Fruit fly (Drosophila melanogaster): ENCODE results near the gene Yp3.
A peak's percentile ranks its signal among the peaks of the same experiment; 100 is the strongest.

Yp3 gene

DNA sequence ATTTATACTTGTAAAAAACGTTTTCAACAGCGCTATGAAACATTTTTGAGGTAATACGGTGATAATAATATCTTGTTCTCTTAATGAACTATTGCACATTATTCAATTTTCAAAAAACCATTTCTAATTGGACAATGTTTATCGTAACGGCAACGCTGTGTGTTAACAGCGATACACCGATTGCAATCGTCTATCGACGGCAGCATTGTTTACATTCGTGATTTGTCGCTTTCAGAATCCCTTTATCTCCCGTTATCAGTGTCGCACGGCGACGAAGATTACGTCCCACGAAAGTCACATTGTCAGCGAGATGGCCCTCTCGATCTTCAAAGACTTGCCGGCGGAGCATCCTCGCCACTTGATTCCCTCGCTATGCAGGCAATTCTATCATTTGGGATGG is 21.4 kb upstream of the Yp3 start, which contains the start of gene CG11134 (continued):
- TF ChIP-seq wek (GFP tag; optimal IDR thresholded peaks at IDR 0.05) (no peak), TFAM (GFP tag; optimal IDR thresholded peaks at IDR 0.05) (no peak), CG2875 (GFP tag; optimal IDR thresholded peaks at IDR 0.05) (no peak), Rx (GFP tag; IDR thresholded peaks at IDR 0.05) (no peak), CG7963 (GFP tag; IDR thresholded peaks at IDR 0.05; ENCODE audit: partially characterized antibody) (peak; percentile 38; the same call in 1 of the 3 replicates), Dp (GFP tag; optimal IDR thresholded peaks at IDR 0.05) (peak; percentile 57), Bgb (GFP tag; IDR thresholded peaks at IDR 0.05; ENCODE audit: partially characterized antibody) (peak; percentile 39; the same call in 1 of the 2 replicates), klu (GFP tag; IDR thresholded peaks at IDR 0.05) (no peak), CG17612 (GFP tag; IDR thresholded peaks at IDR 0.05) (no peak), E2f2 (GFP tag; IDR thresholded peaks at IDR 0.05) (peak; percentile 69), Pdp1 (GFP tag; optimal IDR thresholded peaks at IDR 0.05) (peak in 1 of 2 experiments; percentile 15), toy (GFP tag; IDR thresholded peaks at IDR 0.05) (no peak), Opbp (GFP tag; IDR thresholded peaks at IDR 0.05; ENCODE audit: partially characterized antibody) (peak; percentile 40; the same call in 1 of the 3 replicates), BEAF-32 (GFP tag; optimal IDR thresholded peaks at IDR 0.05) (peak; percentile 45), CG2116 (GFP tag; optimal IDR thresholded peaks at IDR 0.05) (peak; percentile 84), Myb (GFP tag; optimal IDR thresholded peaks at IDR 0.05) (peak; percentile 61), zen2 (GFP tag; IDR thresholded peaks at IDR 0.05; ENCODE audit: partially characterized antibody) (0 out of 3 replicates have a peak, but pooled peaks have one; percentile 43), CG1024 (GFP tag; IDR thresholded peaks at IDR 0.05) (no peak), sug (tag; optimal IDR thresholded peaks at IDR 0.05) (peak; percentile 18), Bdp1 (GFP tag; optimal IDR thresholded peaks at IDR 0.05) (no peak), Dad (GFP tag; optimal IDR thresholded peaks at IDR 0.05) (no peak), lola (GFP tag; optimal IDR thresholded peaks at IDR 0.05) (no peak), CG6791 (GFP tag; IDR thresholded peaks at IDR 0.05; ENCODE audit: partially characterized antibody) (peak; percentile 33; the same call in 1 of the 3 replicates), insv (GFP tag; optimal IDR thresholded peaks at IDR 0.05) (peak in 1 of 2 experiments; percentile 83), CG34224 (GFP tag; IDR thresholded peaks at IDR 0.05; ENCODE audit: partially characterized antibody) (peak; percentile 43; the same call in 1 of the 3 replicates), ato (GFP tag; IDR thresholded peaks at IDR 0.05; ENCODE audit: partially characterized antibody) (0 out of 2 replicates have a peak, but pooled peaks have one; percentile 23), Taf1 (GFP tag; IDR thresholded peaks at IDR 0.05) (no peak), CG17359 (tag; optimal IDR thresholded peaks at IDR 0.05) (no peak), Sry-δ (GFP tag; optimal IDR thresholded peaks at IDR 0.05) (peak; percentile 33), zfh1 (GFP tag; IDR thresholded peaks at IDR 0.05) (no peak), MBD-R2 (GFP tag; IDR thresholded peaks at IDR 0.05) (peak; percentile 33), slp2 (GFP tag; optimal IDR thresholded peaks at IDR 0.05) (no peak), dmrt11E (tag; optimal IDR thresholded peaks at IDR 0.05) (no peak), CG13287 (GFP tag; IDR thresholded peaks at IDR 0.05; ENCODE audit: partially characterized antibody) (peak; percentile 43; the same call in 1 of the 2 replicates), CG12219 (GFP tag; optimal IDR thresholded peaks at IDR 0.05) (no peak), Hr51 (GFP tag; optimal IDR thresholded peaks at IDR 0.05) (no peak), PHDP (tag; optimal IDR thresholded peaks at IDR 0.05) (no peak), Bteb2 (GFP tag; optimal IDR thresholded peaks at IDR 0.05) (no peak), CG10565 (GFP tag; optimal IDR thresholded peaks at IDR 0.05) (no peak)

DNA sequence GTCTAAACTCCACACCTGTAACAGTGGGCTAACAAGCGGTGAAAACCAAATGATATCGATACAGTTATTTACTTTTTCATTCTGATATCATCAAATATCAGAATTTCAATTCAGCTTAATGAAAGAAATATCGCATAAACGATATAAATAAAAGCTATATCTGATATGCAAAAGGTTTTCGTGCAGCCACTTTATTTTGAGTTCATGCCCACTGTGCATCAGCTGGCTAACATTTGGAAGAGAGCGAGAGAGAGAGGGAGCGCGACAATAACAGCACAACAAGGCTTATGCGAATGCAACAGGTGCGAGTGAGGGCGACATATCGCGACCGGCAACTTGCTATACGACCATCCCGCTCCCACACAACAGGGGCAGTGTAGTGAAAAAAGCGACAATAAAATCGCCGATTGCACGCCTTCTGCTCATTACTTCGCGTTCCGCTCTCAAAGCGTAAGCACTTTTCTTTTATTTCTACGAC is 19.9 kb upstream of the Yp3 start, which contains the start of gene CG11151:
Gene CG11151, plus strand, starts transcription at position 334 of the 478 bp plus-strand sequence.
- peak; percentile 96 for TF ChIP-seq CG12299 (tag; optimal IDR thresholded peaks at IDR 0.05)
- no peak for TF ChIP-seq D (optimal IDR thresholded peaks at IDR 0.05)
- TF ChIP-seq D (GFP tag; optimal IDR thresholded peaks at IDR 0.05), result peak; percentile 95
- peak; percentile 97 for TF ChIP-seq CG10209 (GFP tag; optimal IDR thresholded peaks at IDR 0.05)
- peak; percentile 93 for TF ChIP-seq CG10147 (GFP tag; optimal IDR thresholded peaks at IDR 0.05)
- TF ChIP-seq CrebB (tag; optimal IDR thresholded peaks at IDR 0.05), result peak; percentile 96
- TF ChIP-seq CG9437 (GFP tag; optimal IDR thresholded peaks at IDR 0.05), result peak; percentile 91
- peak; percentile 98 for TF ChIP-seq CG17359 (tag; optimal IDR thresholded peaks at IDR 0.05)
- no peak for TF ChIP-seq Sin3A (optimal IDR thresholded peaks at IDR 0.05)
- TF ChIP-seq CG16815 (GFP tag; optimal IDR thresholded peaks at IDR 0.05), result peak; percentile 96
- TF ChIP-seq eyg (GFP tag; optimal IDR thresholded peaks at IDR 0.05), result peak; percentile 94
- no peak for TF ChIP-seq pita (GFP tag; optimal IDR thresholded peaks at IDR 0.05)
- peak; percentile 90 for TF ChIP-seq cato (GFP tag; optimal IDR thresholded peaks at IDR 0.05; ENCODE audit: borderline replicate concordance)
